Worm (Caenorhabditis elegans): ENCODE data around the gene Y57G11C.31.

Gene Y57G11C.31

ce11 chrIV:14637413-14637812, 39.8 kb upstream of the Y57G11C.31 start, which contains the start of gene srlf-27:
Gene srlf-27, plus strand, starts transcription at chrIV:14637713.
- TF ChIP-seq lsy-2 (tag; optimal IDR thresholded peaks at IDR 0.05) (no peak), hif-1 (tag; optimal IDR thresholded peaks at IDR 0.05) (no peak)

ce11 chrIV:14648059-14648458, 29.1 kb upstream of the Y57G11C.31 start:
- TF ChIP-seq snpc-1.2 (GFP tag; IDR thresholded peaks at IDR 0.05): peak; percentile 73

ce11 chrIV:14653066-14653465, 24.1 kb upstream of the Y57G11C.31 start, which contains the start of gene talp-3:
Gene talp-3, minus strand, starts transcription at chrIV:14653380.
- TF ChIP-seq mdt-29 (GFP tag; IDR thresholded peaks at IDR 0.05) (no peak), fos-1 (tag; optimal IDR thresholded peaks at IDR 0.05) (no peak), snpc-1.2 (GFP tag; IDR thresholded peaks at IDR 0.05) (peak; percentile 54; the same call in 1 of the 2 replicates), lin-13 (GFP tag; optimal IDR thresholded peaks at IDR 0.05) (no peak), F49E8.2 (tag; optimal IDR thresholded peaks at IDR 0.05; ENCODE audit: borderline replicate concordance) (no peak), ceh-44 (GFP tag; IDR thresholded peaks at IDR 0.05) (no peak)

ce11 chrIV:14654667-14655066, 22.5 kb upstream of the Y57G11C.31 start:
- peak; percentile 76 for TF ChIP-seq set-16 (GFP tag; IDR thresholded peaks at IDR 0.05)

ce11 chrIV:14655916-14656315, 21.3 kb upstream of the Y57G11C.31 start:
- peak; percentile 61 for TF ChIP-seq set-16 (GFP tag; IDR thresholded peaks at IDR 0.05)
- 0 out of 2 replicates have a peak, but pooled peaks have one; percentile 52 for TF ChIP-seq snpc-1.2 (GFP tag; IDR thresholded peaks at IDR 0.05)

- TF ChIP-seq madf-5 (GFP tag; IDR thresholded peaks at IDR 0.05): no peak
- TF ChIP-seq ztf-7 (tag; optimal IDR thresholded peaks at IDR 0.05): peak; percentile 29
- TF ChIP-seq snpc-1.2 (GFP tag; IDR thresholded peaks at IDR 0.05): peak; percentile 85
- TF ChIP-seq lsy-2 (tag; optimal IDR thresholded peaks at IDR 0.05): peak in 1 of 2 experiments; percentile 86
- no peak for TF ChIP-seq dmd-9 (GFP tag; IDR thresholded peaks at IDR 0.05)
- TF ChIP-seq dve-1 (tag; optimal IDR thresholded peaks at IDR 0.05; ENCODE audit: insufficient read depth): peak; percentile 22
- no peak for TF ChIP-seq nhr-25 (tag; optimal IDR thresholded peaks at IDR 0.05; ENCODE audit: borderline replicate concordance, insufficient read depth)
- no peak for TF ChIP-seq T20F7.1 (GFP tag; optimal IDR thresholded peaks at IDR 0.05)
- TF ChIP-seq dpl-1 (GFP tag; optimal IDR thresholded peaks at IDR 0.05): peak; percentile 15
These were observed 20.5 kb upstream of the Y57G11C.31 start, which contains the start of gene Y57G11C.33 for ce11 chrIV:14656573-14657129. Gene Y57G11C.33, plus strand, starts transcription at chrIV:14657079.

- TF ChIP-seq nhr-102 (tag; optimal IDR thresholded peaks at IDR 0.05): peak; percentile 27
- no peak for TF ChIP-seq F10B5.3 (tag; optimal IDR thresholded peaks at IDR 0.05)
- peak; percentile 7 for TF ChIP-seq F49E8.2 (tag; optimal IDR thresholded peaks at IDR 0.05; ENCODE audit: borderline replicate concordance)
- no peak for TF ChIP-seq vab-7 (GFP tag; IDR thresholded peaks at IDR 0.05)
- peak; percentile 36 for TF ChIP-seq lin-38 (GFP tag; IDR thresholded peaks at IDR 0.05)
- TF ChIP-seq aha-1 (tag): peak; percentile 96
- TF ChIP-seq daf-16 (GFP tag; optimal IDR thresholded peaks at IDR 0.05): peak in 1 of 2 experiments; percentile 11
- TF ChIP-seq daf-16 (tag; optimal IDR thresholded peaks at IDR 0.05): no peak
- peak; percentile 86 for TF ChIP-seq snpc-1.2 (GFP tag; IDR thresholded peaks at IDR 0.05)
- TF ChIP-seq zfp-3 (GFP tag; conservative IDR thresholded peaks at IDR 0.05): no peak
These were observed 19.0 kb upstream of the Y57G11C.31 start, which contains the start of gene anoh-2 for ce11 chrIV:14658054-14658631. Gene anoh-2, plus strand, starts transcription at chrIV:14658308.

- TF ChIP-seq hmg-1.1 (GFP tag; IDR thresholded peaks at IDR 0.05) (no peak), lir-3 (tag; optimal IDR thresholded peaks at IDR 0.05) (no peak), madf-5 (GFP tag; IDR thresholded peaks at IDR 0.05) (no peak), nhr-11 (tag; optimal IDR thresholded peaks at IDR 0.05) (no peak), ces-1 (GFP tag; optimal IDR thresholded peaks at IDR 0.05) (no peak), F37D6.2 (tag; optimal IDR thresholded peaks at IDR 0.05) (no peak), madf-9 (GFP tag; conservative IDR thresholded peaks at IDR 0.05) (no peak), aha-1 (tag) (peak; percentile 59)
These were observed 18.2 kb upstream of the Y57G11C.31 start for ce11 chrIV:14658927-14659326.
